Fruit fly (Drosophila melanogaster): ENCODE measurements around the gene Nuf2.

The Nuf2 gene

DNA sequence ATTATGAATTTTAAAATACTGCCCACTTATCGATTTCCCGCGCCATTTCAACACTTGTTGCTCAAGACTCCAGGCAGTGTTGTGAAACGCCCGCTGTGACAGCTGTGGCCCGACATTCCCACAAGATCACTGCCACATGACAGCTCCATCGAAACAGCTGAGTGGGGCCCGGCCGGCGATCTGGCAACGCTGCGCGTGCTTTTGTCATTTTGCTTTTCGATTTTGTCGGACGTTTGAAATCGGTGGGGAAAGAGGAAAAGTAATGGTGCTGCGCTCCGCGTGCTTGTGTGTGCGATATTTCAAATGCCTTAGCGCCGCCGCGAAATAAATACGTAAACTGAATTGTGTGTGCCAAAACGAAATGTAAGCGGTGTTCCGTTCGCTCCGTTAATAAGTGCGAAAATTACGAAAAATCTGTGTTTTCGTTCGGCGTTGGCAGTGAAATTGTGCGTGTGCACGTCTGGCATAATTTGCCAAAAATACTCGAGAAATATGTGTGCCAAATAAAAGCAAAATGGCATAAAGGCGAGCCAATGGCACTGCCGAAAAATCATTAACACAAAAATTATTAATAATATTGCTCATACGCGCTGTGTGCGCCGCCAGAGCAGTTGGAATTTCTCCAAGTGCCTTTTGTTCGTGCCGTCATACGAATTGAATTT lies 23.4 kb downstream of the Nuf2 start (continued):
- TF ChIP-seq Sox100B (GFP tag; optimal IDR thresholded peaks at IDR 0.05) (peak; percentile 33), btn (GFP tag; optimal IDR thresholded peaks at IDR 0.05) (no peak), luna (GFP tag; optimal IDR thresholded peaks at IDR 0.05) (peak; percentile 1), Awh (GFP tag; IDR thresholded peaks at IDR 0.05) (no peak; the same call in 1 of the 2 replicates), Bgb (GFP tag; IDR thresholded peaks at IDR 0.05; ENCODE audit: partially characterized antibody) (peak; percentile 82), Dbx (GFP tag; IDR thresholded peaks at IDR 0.05) (peak; percentile 69), CG15073 (GFP tag; optimal IDR thresholded peaks at IDR 0.05) (no peak), jing (GFP tag; optimal IDR thresholded peaks at IDR 0.05) (no peak), Blimp-1 (GFP tag; optimal IDR thresholded peaks at IDR 0.05) (peak; percentile 9), bowl (GFP tag; IDR thresholded peaks at IDR 0.05) (no peak), Nf-YA (GFP tag; IDR thresholded peaks at IDR 0.05) (peak; percentile 44; the same call in 1 of the 2 replicates), so (GFP tag; IDR thresholded peaks at IDR 0.05) (peak; percentile 35), disco-r (GFP tag; optimal IDR thresholded peaks at IDR 0.05) (peak; percentile 65), CG4424 (GFP tag; optimal IDR thresholded peaks at IDR 0.05) (peak; percentile 8), zen (tag; optimal IDR thresholded peaks at IDR 0.05) (no peak), z (GFP tag; IDR thresholded peaks at IDR 0.05) (no peak), ci (GFP tag; IDR thresholded peaks at IDR 0.05) (peak; percentile 89), Atf3 (GFP tag; optimal IDR thresholded peaks at IDR 0.05) (peak; percentile 9), CG8290 (GFP tag; optimal IDR thresholded peaks at IDR 0.05) (peak; percentile 1), CG8290 (tag; optimal IDR thresholded peaks at IDR 0.05) (peak in 1 of 2 experiments; percentile 89), CG17385 (GFP tag; optimal IDR thresholded peaks at IDR 0.05) (peak; percentile 57), row (GFP tag; IDR thresholded peaks at IDR 0.05) (peak; percentile 70), CG1602 (GFP tag; optimal IDR thresholded peaks at IDR 0.05) (no peak), Lpt (GFP tag; optimal IDR thresholded peaks at IDR 0.05) (no peak), Rx (GFP tag; IDR thresholded peaks at IDR 0.05) (peak; percentile 26; the same call in 1 of the 2 replicates), lola (GFP tag; optimal IDR thresholded peaks at IDR 0.05) (no peak), hkb (optimal IDR thresholded peaks at IDR 0.05) (no peak), hkb (GFP tag; IDR thresholded peaks at IDR 0.05) (peak; percentile 25; the same call in 1 of the 2 replicates), hbn (GFP tag; IDR thresholded peaks at IDR 0.05; ENCODE audit: partially characterized antibody) (peak; percentile 59), Hmr (GFP tag; optimal IDR thresholded peaks at IDR 0.05) (peak; percentile 79), CG11085 (GFP tag; IDR thresholded peaks at IDR 0.05) (peak; percentile 59), da (GFP tag; optimal IDR thresholded peaks at IDR 0.05) (no peak), Doc3 (GFP tag; IDR thresholded peaks at IDR 0.05; ENCODE audit: partially characterized antibody) (peak; percentile 47; the same call in 2 of the 3 replicates), Dll (GFP tag; IDR thresholded peaks at IDR 0.05; ENCODE audit: partially characterized antibody) (peak; percentile 63), lbe (GFP tag; optimal IDR thresholded peaks at IDR 0.05) (peak; percentile 44), Fer3 (tag; optimal IDR thresholded peaks at IDR 0.05) (no peak), Chrac-16 (GFP tag; optimal IDR thresholded peaks at IDR 0.05) (no peak), CG12659 (GFP tag; optimal IDR thresholded peaks at IDR 0.05) (peak; percentile 93), Mrtf (GFP tag; IDR thresholded peaks at IDR 0.05) (peak; percentile 65; the same call in 2 of the 3 replicates), CG16863 (GFP tag; optimal IDR thresholded peaks at IDR 0.05) (no peak), Optix (GFP tag; IDR thresholded peaks at IDR 0.05) (peak; percentile 70; the same call in 2 of the 3 replicates), CG6683 (GFP tag; optimal IDR thresholded peaks at IDR 0.05) (no peak), CG4617 (GFP tag; optimal IDR thresholded peaks at IDR 0.05; ENCODE audit: borderline replicate concordance) (peak; percentile 51), mirr (GFP tag; optimal IDR thresholded peaks at IDR 0.05) (peak; percentile 58), vfl (GFP tag; optimal IDR thresholded peaks at IDR 0.05) (peak; percentile 34), pzg (GFP tag; optimal IDR thresholded peaks at IDR 0.05) (peak; percentile 99), H15 (GFP tag; IDR thresholded peaks at IDR 0.05) (peak; percentile 26; the same call in 1 of the 3 replicates), CG2116 (GFP tag; optimal IDR thresholded peaks at IDR 0.05) (peak; percentile 80), HLH4C (GFP tag; IDR thresholded peaks at IDR 0.05; ENCODE audit: partially characterized antibody) (peak; percentile 59), Fer1 (GFP tag; optimal IDR thresholded peaks at IDR 0.05) (peak; percentile 67)

All from whole organism, embryonic.